Worm (Caenorhabditis elegans) whole organism, L1 larva: Measurements from ENCODE around the gene pqe-1.

Experiments used
- ces-1 ChIP-seq: fragments of 150-350 bp; optimal IDR thresholded peaks from 2 replicates; lab custom pipeline; 2014; ENCODE audit warnings: missing biosample characterization, missing genetic modification reagents, missing genetic modification characterization
- elt-2 ChIP-seq: sonication (generic microtip); optimal IDR thresholded peaks from 2 replicates; lab custom pipeline; 2016; ENCODE audit warnings: missing genetic modification characterization, mild to moderate bottlenecking, inconsistent platforms, missing compliant biosample characterization, missing genetic modification reagents
- ets-5 ChIP-seq: fragments of 200-800 bp; sonication (Bioruptor generic); IDR thresholded peaks from 2 replicates; pipeline ENCODE4 v1.3.6; 2022; ENCODE audit warnings: missing genetic modification characterization, missing compliant biosample characterization
- nhr-90 ChIP-seq: sonication (generic microtip); optimal IDR thresholded peaks from 2 replicates; lab custom pipeline; 2016; ENCODE audit warnings: mild to moderate bottlenecking, missing genetic modification characterization, missing compliant biosample characterization; ENCODE audit not compliant: poor library complexity

DNA sequence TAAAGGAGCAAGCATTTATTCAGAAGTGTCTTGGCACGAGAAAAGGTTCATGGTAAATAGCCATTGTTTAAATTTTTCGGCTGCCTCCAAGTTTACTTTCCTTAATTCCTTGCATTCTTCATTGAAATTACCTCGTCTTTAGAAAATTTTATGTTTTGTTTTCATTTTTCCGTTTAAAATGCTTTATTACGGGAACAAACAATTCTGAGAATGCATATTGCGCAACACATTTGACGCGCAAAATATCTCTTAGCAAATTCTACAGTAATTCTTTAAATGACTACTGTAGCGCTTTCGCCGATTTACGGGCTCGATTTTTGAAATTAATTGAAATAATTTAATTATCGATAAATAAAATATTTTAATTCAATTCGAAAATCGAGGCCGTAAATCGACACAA is 33.5 kb downstream of the pqe-1 start:
- no peak for TF ChIP-seq nhr-90 (tag; lab: Kevin White, UChicago)
- no peak for TF ChIP-seq elt-2 (tag; lab: Kevin White, UChicago)
- TF ChIP-seq ets-5 (GFP tag; lab: Robert Waterston, UW), result no peak
- TF ChIP-seq ces-1 (GFP tag; lab: Kevin White, UChicago), result no peak
